Worm (Caenorhabditis elegans): ENCODE measurements around the gene hpo-9.

- no peak for TF ChIP-seq ceh-13 (GFP tag; optimal IDR thresholded peaks at IDR 0.05)
- TF ChIP-seq ama-1 (optimal IDR thresholded peaks at IDR 0.05) = no peak
- TF ChIP-seq scrt-1 (GFP tag; IDR thresholded peaks at IDR 0.05) = no peak
- no peak for TF ChIP-seq sea-1 (GFP tag; conservative IDR thresholded peaks at IDR 0.05)
- TF ChIP-seq tbx-37 (GFP tag; conservative IDR thresholded peaks at IDR 0.05) = no peak
- no peak for TF ChIP-seq ceh-36 (tag; optimal IDR thresholded peaks at IDR 0.05)
- TF ChIP-seq ets-7 (tag; optimal IDR thresholded peaks at IDR 0.05) = no peak
- no peak for TF ChIP-seq tbx-11 (GFP tag; IDR thresholded peaks at IDR 0.05)
- no peak for TF ChIP-seq tra-4 (tag; optimal IDR thresholded peaks at IDR 0.05)
- TF ChIP-seq hmg-4 (GFP tag; optimal IDR thresholded peaks at IDR 0.05) = no peak
- TF ChIP-seq hmbx-1 (tag; optimal IDR thresholded peaks at IDR 0.05) = no peak
- no peak for TF ChIP-seq aly-1 (tag; optimal IDR thresholded peaks at IDR 0.05)
These were observed 236 bp downstream of the hpo-9 start for ce11 chrV:7236694-7237093.
